Fruit fly (Drosophila melanogaster): ENCODE data around the gene Mob2.
A peak's percentile ranks its signal among the peaks of the same experiment; 100 is the strongest.

The Mob2 gene

DNA sequence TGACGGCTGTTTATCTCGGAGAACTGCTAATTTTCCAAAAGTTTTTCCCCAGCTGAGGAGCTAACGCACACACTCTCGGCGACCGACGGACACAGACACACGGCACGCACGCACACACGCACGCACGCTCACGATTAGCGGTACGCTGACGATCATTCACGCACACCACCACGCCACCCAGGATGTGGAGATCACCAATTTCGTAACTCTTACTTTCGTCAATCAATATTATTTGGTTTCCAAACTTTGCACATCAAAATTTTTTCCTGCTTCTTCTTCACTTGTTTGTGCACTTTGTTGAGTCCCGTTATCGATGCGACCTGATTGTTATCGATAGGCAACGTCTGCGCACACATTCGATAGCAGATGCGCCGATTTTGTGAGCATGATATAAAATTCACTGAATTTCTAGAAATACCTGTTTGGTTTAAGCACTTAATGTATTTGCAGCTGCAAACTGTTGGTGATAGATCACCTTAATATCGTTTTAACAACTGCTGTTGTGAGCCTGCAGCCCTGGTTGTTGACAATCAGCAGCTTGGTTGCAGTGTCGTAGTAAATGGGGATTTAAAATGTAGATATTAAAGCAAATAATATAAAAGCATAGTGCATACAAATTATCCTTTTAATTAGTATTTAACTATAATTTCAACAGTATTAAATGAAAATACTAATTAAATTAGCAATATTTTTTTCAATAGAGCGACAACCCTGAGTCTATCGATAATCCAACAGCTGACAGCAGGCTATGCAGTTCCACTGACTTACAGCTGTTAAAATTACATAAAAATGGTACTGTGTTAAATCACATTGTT lies at the start of gene Mob2, which contains the start of gene CG7394 (continued):
- peak; percentile 45; the same call in 1 of the 2 replicates for TF ChIP-seq ro (GFP tag; IDR thresholded peaks at IDR 0.05)
- TF ChIP-seq Bgb (GFP tag; IDR thresholded peaks at IDR 0.05; ENCODE audit: partially characterized antibody) = peak; percentile 83
- TF ChIP-seq trh (GFP tag; optimal IDR thresholded peaks at IDR 0.05) = peak; percentile 77
- TF ChIP-seq esg (GFP tag; conservative IDR thresholded peaks at IDR 0.05) = peak; percentile 80
- TF ChIP-seq tgo (GFP tag; IDR thresholded peaks at IDR 0.05) = peak; percentile 89
- TF ChIP-seq hbn (GFP tag; IDR thresholded peaks at IDR 0.05; ENCODE audit: partially characterized antibody) = peak; percentile 81; the same call in 1 of the 2 replicates
- peak; percentile 83 for TF ChIP-seq caup (GFP tag; optimal IDR thresholded peaks at IDR 0.05; ENCODE audit: severe bottlenecking)
- peak; percentile 76 for TF ChIP-seq oc (tag; optimal IDR thresholded peaks at IDR 0.05)
- peak; percentile 92 for TF ChIP-seq HmgZ (tag; optimal IDR thresholded peaks at IDR 0.05)
- TF ChIP-seq H15 (GFP tag; IDR thresholded peaks at IDR 0.05) = peak; percentile 88
- peak; percentile 61 for TF ChIP-seq Mes4 (GFP tag; optimal IDR thresholded peaks at IDR 0.05)
- peak; percentile 91 for TF ChIP-seq dysf (GFP tag; IDR thresholded peaks at IDR 0.05)
- peak; percentile 46 for TF ChIP-seq her (GFP tag; optimal IDR thresholded peaks at IDR 0.05)
- peak; percentile 90 for TF ChIP-seq CG6689 (GFP tag; IDR thresholded peaks at IDR 0.05)
- TF ChIP-seq CG16815 (GFP tag; optimal IDR thresholded peaks at IDR 0.05) = peak; percentile 80
- TF ChIP-seq pan (optimal IDR thresholded peaks at IDR 0.05) = no peak
- TF ChIP-seq pan (GFP tag; optimal IDR thresholded peaks at IDR 0.05 in 1 of 2, IDR thresholded peaks at IDR 0.05 in 1 of 2) = peak; percentile 56 to 91
- TF ChIP-seq CG5245 (GFP tag; optimal IDR thresholded peaks at IDR 0.05) = peak; percentile 71
- peak; percentile 78 for TF ChIP-seq Mrtf (GFP tag; IDR thresholded peaks at IDR 0.05)
- peak; percentile 89 for TF ChIP-seq Dip3 (GFP tag; optimal IDR thresholded peaks at IDR 0.05)
- peak; percentile 90 for TF ChIP-seq grau (tag; optimal IDR thresholded peaks at IDR 0.05)
- TF ChIP-seq CkIIα-i1 (GFP tag; IDR thresholded peaks at IDR 0.05) = no peak
- peak; percentile 77 for TF ChIP-seq Atf3 (GFP tag; optimal IDR thresholded peaks at IDR 0.05)
- peak; percentile 92 for TF ChIP-seq Sin3A (optimal IDR thresholded peaks at IDR 0.05)
- peak; percentile 83 for TF ChIP-seq CG6765 (GFP tag; optimal IDR thresholded peaks at IDR 0.05)
- TF ChIP-seq CG2875 (GFP tag; optimal IDR thresholded peaks at IDR 0.05) = peak; percentile 37
- no peak for TF ChIP-seq fru (optimal IDR thresholded peaks at IDR 0.05)
- peak; percentile 88 for TF ChIP-seq CG17829 (tag; optimal IDR thresholded peaks at IDR 0.05)
- peak; percentile 28 for TF ChIP-seq CG6654 (GFP tag; optimal IDR thresholded peaks at IDR 0.05)
- peak; percentile 58 for TF ChIP-seq CG10274 (GFP tag; optimal IDR thresholded peaks at IDR 0.05)
- peak; percentile 28 for TF ChIP-seq ash1 (GFP tag; optimal IDR thresholded peaks at IDR 0.05)
- peak; percentile 88 for TF ChIP-seq ttk (GFP tag; IDR thresholded peaks at IDR 0.05)
- TF ChIP-seq Hey (tag; optimal IDR thresholded peaks at IDR 0.05) = peak; percentile 67
- no peak for TF ChIP-seq prd (optimal IDR thresholded peaks at IDR 0.05)
- peak; percentile 92 for TF ChIP-seq prd (GFP tag; IDR thresholded peaks at IDR 0.05)
- TF ChIP-seq Asciz (GFP tag; optimal IDR thresholded peaks at IDR 0.05) = peak; percentile 57
- peak; percentile 94 for TF ChIP-seq Dll (GFP tag; IDR thresholded peaks at IDR 0.05; ENCODE audit: partially characterized antibody)
- peak; percentile 63 for TF ChIP-seq nau (GFP tag; optimal IDR thresholded peaks at IDR 0.05)
- TF ChIP-seq Sry-δ (GFP tag; optimal IDR thresholded peaks at IDR 0.05) = peak; percentile 84
- TF ChIP-seq CG2199 (GFP tag; IDR thresholded peaks at IDR 0.05) = no peak
- peak; percentile 51 for TF ChIP-seq CG10147 (GFP tag; optimal IDR thresholded peaks at IDR 0.05)
- peak; percentile 88 for TF ChIP-seq CG14441 (GFP tag; IDR thresholded peaks at IDR 0.05)
- TF ChIP-seq CG12219 (GFP tag; optimal IDR thresholded peaks at IDR 0.05) = peak; percentile 77
- TF ChIP-seq sna (GFP tag; IDR thresholded peaks at IDR 0.05; ENCODE audit: partially characterized antibody) = peak; percentile 86
- TF ChIP-seq CG12299 (tag; optimal IDR thresholded peaks at IDR 0.05) = peak; percentile 84
- TF ChIP-seq CG3726 (GFP tag; IDR thresholded peaks at IDR 0.05) = peak; percentile 81
- peak; percentile 50 for TF ChIP-seq Sry-β (GFP tag; optimal IDR thresholded peaks at IDR 0.05)
- TF ChIP-seq CG7928 (GFP tag; optimal IDR thresholded peaks at IDR 0.05) = peak; percentile 94
- TF ChIP-seq Dek (tag; optimal IDR thresholded peaks at IDR 0.05) = peak; percentile 81
- TF ChIP-seq Lpt (GFP tag; optimal IDR thresholded peaks at IDR 0.05) = no peak

Data from whole organism, embryonic.